Worm (Caenorhabditis elegans) whole organism, early embryonic: ENCODE measurements around the gene T23D5.3.
"Not testable (repeated sequence)": the region's sequence is repeated elsewhere in the genome, so short reads cannot be mapped to it uniquely, and the experiment has no call there.

Source experiments
- B0310.2 ChIP-seq: sonication (generic microtip); optimal IDR thresholded peaks from 2 replicates; lab custom pipeline; 2016; ENCODE audit warnings: mild to moderate bottlenecking, missing genetic modification characterization, missing compliant biosample characterization
- F13C5.2 ChIP-seq: sonication (generic microtip); optimal IDR thresholded peaks from 2 replicates; lab custom pipeline; 2017; ENCODE audit warnings: mild to moderate bottlenecking, missing genetic modification characterization, inconsistent platforms, missing compliant biosample characterization
- aly-1 ChIP-seq: sonication (generic microtip); optimal IDR thresholded peaks from 2 replicates; lab custom pipeline; 2016; ENCODE audit warnings: missing genetic modification characterization, missing compliant biosample characterization
- ama-1 ChIP-seq: fragments of 150-350 bp; optimal IDR thresholded peaks from 2 replicates; lab custom pipeline; 2014
- ceh-13 ChIP-seq: fragments of 200-800 bp; sonication (Bioruptor generic); optimal IDR thresholded peaks from 2 replicates; lab custom pipeline; 2018; ENCODE audit warnings: mild to moderate bottlenecking, missing genetic modification characterization, missing compliant biosample characterization
- ceh-36 ChIP-seq: sonication (generic microtip); optimal IDR thresholded peaks from 2 replicates; lab custom pipeline; 2016; ENCODE audit warnings: missing genetic modification characterization, inconsistent platforms, missing compliant biosample characterization
- ets-7 ChIP-seq: sonication (generic microtip); optimal IDR thresholded peaks from 2 replicates; lab custom pipeline; 2016; ENCODE audit warnings: missing genotype, missing genetic modification characterization, missing compliant biosample characterization
- flt-1 ChIP-seq: fragments of 200-800 bp; sonication (Bioruptor generic); IDR thresholded peaks from 2 replicates; pipeline ENCODE4 v1.3.6; 2022; ENCODE audit warnings: missing genetic modification characterization, missing compliant biosample characterization
- hmbx-1 ChIP-seq: sonication (generic microtip); optimal IDR thresholded peaks from 2 replicates; lab custom pipeline; 2016; ENCODE audit warnings: mild to moderate bottlenecking, missing genetic modification characterization, missing compliant biosample characterization
- hmg-4 ChIP-seq: fragments of 200-800 bp; sonication (Bioruptor generic); optimal IDR thresholded peaks from 2 replicates; lab custom pipeline; 2018; ENCODE audit warnings: mild to moderate bottlenecking, missing genetic modification characterization, missing compliant biosample characterization
- hnd-1 ChIP-seq: sonication (generic microtip); optimal IDR thresholded peaks from 2 replicates; lab custom pipeline; 2016; ENCODE audit warnings: missing genetic modification characterization, missing compliant biosample characterization
- pes-1 ChIP-seq: fragments of 200-800 bp; sonication (Bioruptor generic); IDR thresholded peaks from 2 replicates; pipeline ENCODE4 v1.3.6; 2022; ENCODE audit warnings: missing genetic modification reagents, missing genetic modification characterization, missing compliant biosample characterization
- scrt-1 ChIP-seq: fragments of 200-800 bp; sonication (Bioruptor generic); IDR thresholded peaks from 2 replicates; pipeline ENCODE4 v1.3.6; 2022; ENCODE audit warnings: missing genetic modification characterization, missing compliant biosample characterization
- sea-1 ChIP-seq: fragments of 200-800 bp; sonication (Bioruptor generic); conservative IDR thresholded peaks from 2 replicates; pipeline ENCODE4 v1.3.6; 2022; ENCODE audit warnings: missing genetic modification characterization, missing compliant biosample characterization
- tbx-11 ChIP-seq: fragments of 200-800 bp; sonication (Bioruptor generic); IDR thresholded peaks from 2 replicates; pipeline ENCODE4 v1.3.6; 2022; ENCODE audit warnings: missing genetic modification characterization, missing compliant biosample characterization
- tbx-37 ChIP-seq: fragments of 200-800 bp; sonication (Bioruptor generic); conservative IDR thresholded peaks from 2 replicates; pipeline ENCODE4 v1.3.6; 2022; ENCODE audit warnings: missing genetic modification reagents, missing genetic modification characterization, missing compliant biosample characterization
- tra-4 ChIP-seq: sonication (generic microtip); optimal IDR thresholded peaks from 2 replicates; lab custom pipeline; 2017; ENCODE audit warnings: missing genetic modification characterization, missing compliant biosample characterization

T23D5.3 gene

ce11 chrV:15750130-15750529 lies 16.7 kb upstream of the T23D5.3 start, which contains the start of gene str-6:
TSS of gene str-6 (minus strand) at chrV:15750230.
- TF ChIP-seq tbx-37 (GFP tag; lab: Robert Waterston, UW) (no peak), ceh-13 (GFP tag; lab: Kevin White, UChicago) (no peak)

DNA sequence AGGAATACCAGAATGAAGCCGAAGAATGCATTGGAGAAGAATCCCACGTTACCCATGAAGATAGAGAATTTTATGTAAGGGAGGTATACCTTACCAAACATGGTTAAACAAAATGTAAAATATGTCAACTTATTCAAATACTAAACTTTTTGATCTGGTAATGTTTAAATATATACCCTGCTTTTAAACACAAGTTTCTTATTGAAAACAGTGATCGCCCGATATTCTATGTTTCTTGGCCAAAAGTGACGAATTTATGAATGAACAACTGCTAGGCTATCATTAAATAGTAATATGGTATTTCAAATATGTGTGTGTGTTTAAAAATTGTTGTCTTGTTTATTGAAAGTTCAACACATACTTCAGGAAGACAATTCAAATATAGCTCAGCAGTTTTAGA lies 14.9 kb upstream of the T23D5.3 start, which contains the start of gene T23D5.8:
Gene T23D5.8 (minus strand): TSS at position 101 of the 400 bp plus-strand sequence.
- not testable (repeated sequence) for TF ChIP-seq hmbx-1 (tag; lab: Kevin White, UChicago); ceh-13 (GFP tag; lab: Kevin White, UChicago); ets-7 (tag; lab: Kevin White, UChicago)

ce11 chrV:15744366-15744765 lies 10.9 kb upstream of the T23D5.3 start, which contains the start of gene str-19:
TSS of gene str-19 (minus strand) at chrV:15744466.
- not testable (repeated sequence) for TF ChIP-seq tbx-37 (GFP tag; lab: Robert Waterston, UW); F13C5.2 (tag; lab: Kevin White, UChicago); sea-1 (GFP tag; lab: Robert Waterston, UW)

DNA sequence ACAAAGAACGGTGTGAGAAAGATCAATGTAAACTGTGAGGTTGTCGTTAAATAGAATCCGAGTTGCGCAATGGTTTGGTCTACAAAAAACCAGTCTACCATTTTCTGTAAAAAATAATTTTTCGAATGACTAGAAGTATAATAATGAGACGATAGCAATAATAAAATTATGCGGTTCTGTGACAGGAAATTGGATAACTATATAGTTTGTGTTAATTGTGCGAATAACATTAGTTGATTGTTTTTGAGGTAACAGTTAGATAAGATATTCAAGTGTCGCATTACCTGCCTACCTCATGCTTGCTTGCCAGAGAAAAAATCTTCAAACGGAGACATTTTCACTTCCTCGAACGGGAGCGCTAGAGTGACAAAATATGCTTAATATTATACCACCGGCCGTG lies 8.4 kb upstream of the T23D5.3 start, which contains the start of gene str-18:
Gene str-18 (minus strand): TSS at position 101 of the 400 bp plus-strand sequence.
- TF ChIP-seq ceh-13 (GFP tag; lab: Kevin White, UChicago) (no peak), ets-7 (tag; lab: Kevin White, UChicago) (no peak), tra-4 (tag; lab: Kevin White, UChicago) (no peak), flt-1 (GFP tag; lab: Robert Waterston, UW) (no peak), ceh-36 (no peak), sea-1 (GFP tag; lab: Robert Waterston, UW) (no peak), aly-1 (no peak), hnd-1 (tag; lab: Kevin White, UChicago) (no peak), hmbx-1 (tag; lab: Kevin White, UChicago) (no peak), tbx-37 (GFP tag; lab: Robert Waterston, UW) (no peak), ama-1 (lab: Kevin White, UChicago) (no peak), B0310.2 (tag; lab: Kevin White, UChicago) (no peak), tbx-11 (no peak), scrt-1 (GFP tag; lab: Robert Waterston, UW) (no peak), pes-1 (no peak), F13C5.2 (tag; lab: Kevin White, UChicago) (no peak), hmg-4 (GFP tag; lab: Kevin White, UChicago) (no peak)

- no peak for TF ChIP-seq ama-1 (lab: Kevin White, UChicago)
Observed at ce11 chrV:15735720-15736119, 2.3 kb upstream of the T23D5.3 start, which contains the start of gene str-27. TSS of gene str-27 (minus strand) at chrV:15735820.

DNA sequence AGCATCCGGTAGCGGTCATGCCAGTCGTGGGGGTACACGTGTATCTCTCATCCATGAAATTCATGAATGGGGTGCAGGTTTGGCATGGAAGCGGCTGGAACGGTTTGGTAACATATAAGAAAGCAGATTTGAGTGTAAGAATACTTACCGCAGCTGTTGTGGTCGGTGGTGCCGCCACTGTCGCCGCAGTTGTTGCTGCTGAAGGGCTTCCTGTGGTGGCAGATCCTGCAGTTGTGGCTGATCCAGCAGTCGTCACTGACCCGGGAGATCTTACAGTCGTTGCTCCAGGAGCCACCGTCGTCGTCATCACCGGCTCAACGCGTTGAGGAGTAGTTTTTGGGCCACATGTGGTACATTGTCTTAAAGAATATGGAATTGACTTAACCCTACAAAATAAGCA lies 448 bp downstream of the T23D5.3 start:
- TF ChIP-seq sea-1 (GFP tag; lab: Robert Waterston, UW) (no peak), pes-1 (no peak), scrt-1 (GFP tag; lab: Robert Waterston, UW) (no peak), hmbx-1 (tag; lab: Kevin White, UChicago) (no peak), aly-1 (no peak), F13C5.2 (tag; lab: Kevin White, UChicago) (no peak), tbx-11 (no peak), ceh-36 (no peak), ama-1 (lab: Kevin White, UChicago) (no peak), tra-4 (tag; lab: Kevin White, UChicago) (no peak), B0310.2 (tag; lab: Kevin White, UChicago) (no peak), hnd-1 (tag; lab: Kevin White, UChicago) (no peak), hmg-4 (GFP tag; lab: Kevin White, UChicago) (no peak), flt-1 (GFP tag; lab: Robert Waterston, UW) (no peak), ceh-13 (GFP tag; lab: Kevin White, UChicago) (no peak), ets-7 (tag; lab: Kevin White, UChicago) (no peak)

DNA sequence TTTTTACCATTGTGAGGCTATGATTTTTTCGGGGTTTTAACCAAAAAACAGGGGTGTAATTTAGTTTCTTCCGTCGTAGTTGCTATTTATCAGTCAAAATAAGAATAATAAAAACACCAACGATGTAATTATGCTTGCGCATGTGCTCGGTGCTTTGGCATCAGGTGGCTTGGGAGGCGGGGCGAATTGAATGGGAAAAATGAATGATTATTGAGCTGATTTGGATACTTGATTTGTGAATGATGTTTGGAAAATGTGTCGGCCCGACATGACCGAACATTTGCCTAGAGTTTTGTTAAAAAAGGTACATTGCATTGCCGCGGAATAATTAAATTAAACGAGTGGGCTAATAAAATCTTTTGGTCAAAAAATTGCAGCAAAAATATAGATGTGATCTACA lies 1.3 kb downstream of the T23D5.3 start, which contains the start of gene str-38:
Gene str-38 (minus strand): TSS at position 101 of the 400 bp plus-strand sequence.
- TF ChIP-seq B0310.2 (tag; lab: Kevin White, UChicago): no peak
- no peak for TF ChIP-seq aly-1
- TF ChIP-seq F13C5.2 (tag; lab: Kevin White, UChicago): no peak
- no peak for TF ChIP-seq hmg-4 (GFP tag; lab: Kevin White, UChicago)
- no peak for TF ChIP-seq tra-4 (tag; lab: Kevin White, UChicago)
- TF ChIP-seq tbx-11: no peak
- no peak for TF ChIP-seq sea-1 (GFP tag; lab: Robert Waterston, UW)
- TF ChIP-seq hnd-1 (tag; lab: Kevin White, UChicago): no peak

ce11 chrV:15730459-15730858 lies 3.0 kb downstream of the T23D5.3 start, which contains the start of gene Y6E2A.10:
TSS of gene Y6E2A.10 (minus strand) at chrV:15730559.
- no peak for TF ChIP-seq ama-1 (lab: Kevin White, UChicago)
- TF ChIP-seq ets-7 (tag; lab: Kevin White, UChicago): no peak
- no peak for TF ChIP-seq flt-1 (GFP tag; lab: Robert Waterston, UW)
- TF ChIP-seq pes-1: no peak

ce11 chrV:15726610-15727009 lies 6.9 kb downstream of the T23D5.3 start, which contains the start of the genes irld-57 and sfxn-1.3:
TSS of gene irld-57 (minus strand) at chrV:15726710.
TSS of gene sfxn-1.3 (plus strand) at chrV:15726841.
- TF ChIP-seq ama-1 (lab: Kevin White, UChicago): no peak
- no peak for TF ChIP-seq hmbx-1 (tag; lab: Kevin White, UChicago)
- no peak for TF ChIP-seq hmg-4 (GFP tag; lab: Kevin White, UChicago)
- TF ChIP-seq scrt-1 (GFP tag; lab: Robert Waterston, UW): no peak
- no peak for TF ChIP-seq ceh-13 (GFP tag; lab: Kevin White, UChicago)
- TF ChIP-seq tbx-37 (GFP tag; lab: Robert Waterston, UW): no peak
- TF ChIP-seq aly-1: no peak
- no peak for TF ChIP-seq sea-1 (GFP tag; lab: Robert Waterston, UW)
- TF ChIP-seq tra-4 (tag; lab: Kevin White, UChicago): no peak
- TF ChIP-seq flt-1 (GFP tag; lab: Robert Waterston, UW): no peak
- no peak for TF ChIP-seq B0310.2 (tag; lab: Kevin White, UChicago)
- no peak for TF ChIP-seq hnd-1 (tag; lab: Kevin White, UChicago)
- TF ChIP-seq pes-1: no peak
- no peak for TF ChIP-seq tbx-11
- no peak for TF ChIP-seq ceh-36
- TF ChIP-seq F13C5.2 (tag; lab: Kevin White, UChicago): no peak
- TF ChIP-seq ets-7 (tag; lab: Kevin White, UChicago): no peak
